1 worm cellular context compared by ENCODE assay signal in the genomic region with DNA sequence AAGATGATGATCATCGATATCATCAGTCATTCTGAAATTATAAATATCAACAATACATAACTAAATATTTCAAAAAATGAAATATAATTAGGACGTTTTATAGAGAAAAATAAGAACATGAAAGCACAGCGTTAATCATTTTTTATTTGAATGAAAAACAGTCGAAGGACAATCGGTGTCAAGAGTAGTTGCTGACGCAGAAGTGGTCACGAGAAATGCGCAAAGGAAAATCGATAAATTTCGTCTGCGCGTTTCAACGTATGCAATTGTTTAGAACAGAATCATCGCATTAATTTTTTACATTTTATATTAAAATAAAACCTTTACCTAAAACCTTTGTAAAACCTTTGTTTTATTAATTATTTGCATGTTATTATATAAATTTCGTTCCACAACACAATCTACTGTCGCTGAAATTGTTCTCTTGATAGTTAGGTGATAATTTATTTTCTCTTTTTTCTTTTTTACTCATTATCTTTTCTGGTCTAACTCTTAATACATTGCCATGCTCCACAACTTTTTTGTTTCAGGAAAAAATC.
TF ChIP-seq lines count a peak whose summit lies in the region.

Gene W04D2.4 (minus strand): TSS at position 31 of the 539 bp plus-strand sequence.
Gene rbm-25 (plus strand): TSS at position 489 of the 539 bp plus-strand sequence.

TF ChIP-seq in whole organism, L1 larva, 84 proteins besides CTCF, POLR2A, EP300 and RAD21 (continued from another document):
- TF ChIP-seq mef-2 (tag; optimal IDR thresholded peaks at IDR 0.05; lab: Kevin White, UChicago) (no peak), lin-39 (tag; optimal IDR thresholded peaks at IDR 0.05; lab: Kevin White, UChicago) (peak; percentile 81), fkh-8 (tag; optimal IDR thresholded peaks at IDR 0.05; lab: Kevin White, UChicago) (peak; percentile 39), ceh-88 (GFP tag; IDR thresholded peaks at IDR 0.05; lab: Robert Waterston, UW) (0 out of 2 replicates have a peak, but pooled peaks have one; percentile 23), nhr-76 (tag; optimal IDR thresholded peaks at IDR 0.05; lab: Kevin White, UChicago) (no peak), ceh-8 (GFP tag; optimal IDR thresholded peaks at IDR 0.05; lab: Kevin White, UChicago) (peak; percentile 32), fkh-10 (GFP tag; optimal IDR thresholded peaks at IDR 0.05; lab: Kevin White, UChicago) (no peak), sptf-1 (tag; optimal IDR thresholded peaks at IDR 0.05; lab: Kevin White, UChicago) (no peak), hlh-17 (GFP tag; optimal IDR thresholded peaks at IDR 0.05; lab: Kevin White, UChicago; ENCODE audit: borderline replicate concordance) (no peak), snpc-4 (tag; optimal IDR thresholded peaks at IDR 0.05; lab: Kevin White, UChicago) (peak; percentile 94), ceh-82 (tag; optimal IDR thresholded peaks at IDR 0.05; lab: Kevin White, UChicago) (peak; percentile 63 to 77 (median 77)), nhr-71 (tag; optimal IDR thresholded peaks at IDR 0.05; lab: Kevin White, UChicago) (peak; percentile 92), nhr-28 (tag; optimal IDR thresholded peaks at IDR 0.05; lab: Kevin White, UChicago) (no peak), dsc-1 (tag; optimal IDR thresholded peaks at IDR 0.05; lab: Kevin White, UChicago) (peak; percentile 91), hlh-4 (tag; optimal IDR thresholded peaks at IDR 0.05; lab: Kevin White, UChicago) (no peak), mep-1 (tag; optimal IDR thresholded peaks at IDR 0.05; lab: Kevin White, UChicago) (peak; percentile 98), xbp-1 (tag; optimal IDR thresholded peaks at IDR 0.05; lab: Kevin White, UChicago) (peak; percentile 85), ets-5 (GFP tag; IDR thresholded peaks at IDR 0.05; lab: Robert Waterston, UW) (no peak), swsn-7 (tag; optimal IDR thresholded peaks at IDR 0.05; lab: Kevin White, UChicago) (peak; percentile 90), pqm-1 (tag; optimal IDR thresholded peaks at IDR 0.05; lab: Kevin White, UChicago) (no peak), elt-3 (tag; optimal IDR thresholded peaks at IDR 0.05; lab: Kevin White, UChicago) (peak in 2 of 6 experiments; percentile 56 to 73), mdl-1 (tag; optimal IDR thresholded peaks at IDR 0.05; lab: Kevin White, UChicago) (peak in 1 of 2 experiments; percentile 69), C16A3.4 (tag; optimal IDR thresholded peaks at IDR 0.05; lab: Kevin White, UChicago) (peak; percentile 76), sup-37 (GFP tag; optimal IDR thresholded peaks at IDR 0.05; lab: Kevin White, UChicago) (no peak), hpl-2 (GFP tag; optimal IDR thresholded peaks at IDR 0.05; lab: Kevin White, UChicago) (no peak), unc-86 (tag; optimal IDR thresholded peaks at IDR 0.05; lab: Kevin White, UChicago) (peak; percentile 85), C04F5.9 (tag; optimal IDR thresholded peaks at IDR 0.05; lab: Kevin White, UChicago) (peak; percentile 41), pax-3 (tag; optimal IDR thresholded peaks at IDR 0.05; lab: Kevin White, UChicago) (peak; percentile 64)
